Worm (Caenorhabditis elegans) whole organism, young adult: ENCODE data around the gene E02H4.6.

Source experiments
- C06A6.2 ChIP-seq: fragments of 200-800 bp; sonication (Bioruptor generic); conservative IDR thresholded peaks from 2 replicates; pipeline ENCODE4 v1.3.6; 2022; ENCODE audit warnings: missing genetic modification characterization, missing compliant biosample characterization
- F22D6.2 ChIP-seq: sonication (generic microtip); optimal IDR thresholded peaks from 2 replicates; lab custom pipeline; 2016; ENCODE audit warnings: mild to moderate bottlenecking, missing genetic modification characterization, missing compliant biosample characterization
- F33H1.4 ChIP-seq: fragments of 200-800 bp; sonication (Bioruptor generic); IDR thresholded peaks from 2 replicates; pipeline ENCODE4 v1.3.6; 2022; ENCODE audit warnings: missing genetic modification reagents, missing genetic modification characterization, missing compliant biosample characterization
- Y53F4B.3 ChIP-seq: fragments of 200-800 bp; sonication (Bioruptor generic); IDR thresholded peaks from 2 replicates; pipeline ENCODE4 v1.3.6; 2022; ENCODE audit warnings: missing genetic modification reagents, missing genetic modification characterization, missing compliant biosample characterization
- Y56A3A.18 ChIP-seq: fragments of 200-800 bp; sonication (Bioruptor generic); IDR thresholded peaks from 2 replicates; pipeline ENCODE4 v1.3.6; 2022; ENCODE audit warnings: missing genetic modification reagents, missing genetic modification characterization, missing compliant biosample characterization
- ama-1 ChIP-seq, 3 experiments: fragments of 150-350 bp in 1 of 3; sonication (generic microtip) in 2 of 3; optimal IDR thresholded peaks; 2 replicates each; lab custom pipeline; 2014 to 2018; ENCODE audit warnings: missing biosample characterization in 2 of 3, missing genetic modification characterization in 2 of 3, missing genetic modification reagents in 2 of 3
- cebp-1 ChIP-seq, 2 experiments: fragments of 200-800 bp in 1 of 2; sonication (Bioruptor generic) in 1 of 2; sonication (generic microtip) in 1 of 2; IDR thresholded peaks in 1 of 2; optimal IDR thresholded peaks in 1 of 2; 2 replicates each; pipeline versions ENCODE4 v1.3.6 to Lab custom; 2017 to 2022; ENCODE audit warnings: missing compliant biosample characterization in 2 of 2, missing genetic modification characterization in 2 of 2, mild to moderate bottlenecking in 1 of 2, missing genetic modification reagents in 1 of 2, moderate library complexity in 1 of 2
- mel-28 ChIP-seq: sonication (generic microtip); optimal IDR thresholded peaks from 2 replicates; lab custom pipeline; 2016; ENCODE audit warnings: borderline replicate concordance, mild to moderate bottlenecking, missing genetic modification characterization, missing compliant biosample characterization
- sdz-38 ChIP-seq: sonication (generic microtip); optimal IDR thresholded peaks from 2 replicates; lab custom pipeline; 2016; ENCODE audit warnings: missing genotype, missing genetic modification characterization, missing compliant biosample characterization
- snpc-4 ChIP-seq, 5 experiments: fragments of 150-350 bp in 1 of 5; sonication (generic microtip) in 4 of 5; optimal IDR thresholded peaks; 2 replicates each; lab custom pipeline; 2014 to 2018; ENCODE audit warnings: missing genetic modification characterization in 5 of 5, missing biosample characterization in 3 of 5, antibody characterized with exemption in 2 of 5, mild to moderate bottlenecking in 2 of 5, missing compliant biosample characterization in 2 of 5, missing genotype in 2 of 5, moderate library complexity in 2 of 5, missing genetic modification reagents in 1 of 5
- sptf-2 ChIP-seq: fragments of 200-800 bp; sonication (Bioruptor generic); optimal IDR thresholded peaks from 2 replicates; lab custom pipeline; 2018; ENCODE audit warnings: mild to moderate bottlenecking, missing genetic modification characterization, missing compliant biosample characterization
- unc-62 ChIP-seq: fragments of 150-350 bp; optimal IDR thresholded peaks from 2 replicates; lab custom pipeline; 2014; ENCODE audit warnings: missing biosample characterization, missing genetic modification reagents, missing genetic modification characterization
- ztf-26 ChIP-seq: sonication (generic microtip); optimal IDR thresholded peaks from 2 replicates; lab custom pipeline; 2017; ENCODE audit warnings: missing genetic modification characterization, missing compliant biosample characterization

DNA sequence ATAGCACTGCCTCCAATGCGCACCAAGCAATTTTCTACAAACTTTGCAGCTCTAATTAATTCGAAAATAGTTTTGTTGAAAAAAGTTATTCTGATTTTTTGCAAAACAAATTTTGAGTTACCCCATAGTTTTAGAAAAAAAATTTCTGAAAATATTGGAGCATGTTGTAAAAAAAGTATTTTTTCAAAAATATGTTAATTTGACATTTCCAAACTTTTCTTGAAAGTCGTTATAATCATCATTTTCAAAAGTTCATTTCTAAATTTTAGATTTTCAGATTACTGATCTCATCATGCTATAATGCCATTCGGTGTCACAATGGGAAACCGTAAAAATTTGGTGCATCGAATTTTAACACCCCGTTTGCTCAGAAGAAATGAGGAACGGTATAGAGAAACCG lies 15.8 kb upstream of the E02H4.6 start, which contains the start of gene del-1:
- TF ChIP-seq cebp-1 (GFP tag; IDR thresholded peaks at IDR 0.05; lab: Robert Waterston, UW), result no peak
- no peak for TF ChIP-seq cebp-1 (tag; optimal IDR thresholded peaks at IDR 0.05; lab: Kevin White, UChicago)
- TF ChIP-seq mel-28 (tag; lab: Kevin White, UChicago), result no peak
- no peak for TF ChIP-seq F33H1.4 (GFP tag; lab: Robert Waterston, UW)
- no peak for TF ChIP-seq ama-1 (optimal IDR thresholded peaks at IDR 0.05; lab: Kevin White, UChicago)
- no peak for TF ChIP-seq ama-1 (GFP tag; optimal IDR thresholded peaks at IDR 0.05; lab: Kevin White, UChicago)
- no peak for TF ChIP-seq C06A6.2 (GFP tag; lab: Robert Waterston, UW)
- no peak for TF ChIP-seq snpc-4 (GFP tag; optimal IDR thresholded peaks at IDR 0.05; lab: Kevin White, UChicago)
- TF ChIP-seq snpc-4 (tag; optimal IDR thresholded peaks at IDR 0.05; lab: Kevin White, UChicago), result no peak
- no peak for TF ChIP-seq sdz-38 (tag; lab: Kevin White, UChicago)
- no peak for TF ChIP-seq sptf-2
- no peak for TF ChIP-seq unc-62
- no peak for TF ChIP-seq F22D6.2 (tag; lab: Kevin White, UChicago)
- no peak for TF ChIP-seq Y56A3A.18
- TF ChIP-seq Y53F4B.3 (GFP tag; lab: Robert Waterston, UW), result no peak
- no peak for TF ChIP-seq ztf-26
